Worm (Caenorhabditis elegans): Measurements from ENCODE around the gene F55C12.6.

- TF ChIP-seq cog-1 (tag; optimal IDR thresholded peaks at IDR 0.05): no peak
- TF ChIP-seq ztf-29 (GFP tag; IDR thresholded peaks at IDR 0.05): no peak
- no peak for TF ChIP-seq tab-1 (GFP tag; IDR thresholded peaks at IDR 0.05)
- no peak for TF ChIP-seq ztf-23 (GFP tag; IDR thresholded peaks at IDR 0.05)
These were observed 37.5 kb downstream of the F55C12.6 start, which contains the start of gene ZK1248.15 for ce11 chrII:5838453-5838852.

Data from whole organism, midembryonic.